Fruit fly (Drosophila melanogaster) whole organism, prepupa: ENCODE measurements around the gene CG17834.

Source experiments
- CG10631 ChIP-seq: fragments of 200-800 bp; sonication (Bioruptor generic); optimal IDR thresholded peaks from 2 replicates; lab custom pipeline; 2016; ENCODE audit warnings: missing biosample characterization, missing genetic modification characterization
- CG10669 ChIP-seq: fragments of 200-800 bp; sonication (Bioruptor generic); optimal IDR thresholded peaks from 3 replicates; lab custom pipeline; 2018; ENCODE audit warnings: missing biosample characterization, mild to moderate bottlenecking, missing genetic modification characterization, moderate library complexity
- CG15336 ChIP-seq: fragments of 200-800 bp; sonication (Bioruptor generic); IDR thresholded peaks from 2 replicates; pipeline ENCODE4 v1.3.6; 2022; ENCODE audit warnings: missing biosample characterization, missing genetic modification characterization
- CG1621 ChIP-seq: fragments of 200-800 bp; sonication (Bioruptor generic); optimal IDR thresholded peaks from 3 replicates; lab custom pipeline; 2018; ENCODE audit warnings: missing biosample characterization, mild to moderate bottlenecking, missing genetic modification characterization
- CG3032 ChIP-seq: fragments of 200-800 bp; optimal IDR thresholded peaks from 2 replicates; lab custom pipeline; 2019; ENCODE audit warnings: missing biosample characterization, mild to moderate bottlenecking, missing genetic modification characterization, moderate library complexity
- CG31627 ChIP-seq: fragments of 200-800 bp; sonication (Bioruptor generic); optimal IDR thresholded peaks from 3 replicates; lab custom pipeline; 2016; ENCODE audit warnings: missing biosample characterization, missing genetic modification characterization
- CG32006 ChIP-seq: fragments of 200-800 bp; sonication (Bioruptor generic); optimal IDR thresholded peaks from 3 replicates; lab custom pipeline; 2017; ENCODE audit warnings: missing biosample characterization, mild to moderate bottlenecking, missing genetic modification characterization
- CG34406 ChIP-seq: fragments of 200-800 bp; sonication (Bioruptor generic); optimal IDR thresholded peaks from 3 replicates; lab custom pipeline; 2016; ENCODE audit warnings: missing biosample characterization, missing genetic modification characterization
- CG3919 ChIP-seq: fragments of 200-800 bp; sonication (Bioruptor generic); optimal IDR thresholded peaks from 3 replicates; lab custom pipeline; 2016; ENCODE audit warnings: missing biosample characterization, missing genetic modification characterization
- CG6854 ChIP-seq: fragments of 200-800 bp; sonication (Bioruptor generic); optimal IDR thresholded peaks from 2 replicates; lab custom pipeline; 2017; ENCODE audit warnings: missing biosample characterization, mild to moderate bottlenecking, missing genetic modification characterization
- Eip78C ChIP-seq: fragments of 200-800 bp; sonication (Bioruptor generic); peaks from one replicate; lab custom pipeline; 2016; ENCODE audit warnings: missing biosample characterization, missing genetic modification characterization
- Eip93F ChIP-seq: fragments of 200-800 bp; sonication (Bioruptor generic); optimal IDR thresholded peaks from 2 replicates; lab custom pipeline; 2016; ENCODE audit warnings: missing biosample characterization, mild to moderate bottlenecking, missing genetic modification characterization
- Hr39 ChIP-seq: fragments of 200-800 bp; sonication (Bioruptor generic); optimal IDR thresholded peaks from 2 replicates; lab custom pipeline; 2016; ENCODE audit warnings: missing biosample characterization, missing genetic modification characterization
- Lpt ChIP-seq: fragments of 200-800 bp; sonication (Bioruptor generic); optimal IDR thresholded peaks from 3 replicates; lab custom pipeline; 2016; ENCODE audit warnings: missing biosample characterization, missing genetic modification characterization
- Met ChIP-seq: fragments of 200-800 bp; sonication (Bioruptor generic); optimal IDR thresholded peaks from 3 replicates; lab custom pipeline; 2016; ENCODE audit warnings: missing biosample characterization, missing genetic modification characterization
- OdsH ChIP-seq: fragments of 200-800 bp; sonication (Bioruptor generic); optimal IDR thresholded peaks from 3 replicates; lab custom pipeline; 2016; ENCODE audit warnings: missing biosample characterization, missing genetic modification characterization
- Smox ChIP-seq: fragments of 200-800 bp; sonication (Bioruptor generic); optimal IDR thresholded peaks from 3 replicates; lab custom pipeline; 2016; ENCODE audit warnings: missing biosample characterization, missing genetic modification characterization
- cyc ChIP-seq: fragments of 200-800 bp; sonication (Bioruptor generic); optimal IDR thresholded peaks from 3 replicates; lab custom pipeline; 2016; ENCODE audit warnings: missing biosample characterization, missing genetic modification characterization
- dsx ChIP-seq: fragments of 200-800 bp; optimal IDR thresholded peaks from 3 replicates; lab custom pipeline; 2019; ENCODE audit warnings: missing biosample characterization, mild to moderate bottlenecking, missing genetic modification characterization, moderate library complexity; ENCODE audit not compliant: poor library complexity, severe bottlenecking
- esn ChIP-seq: fragments of 200-800 bp; sonication (Bioruptor generic); optimal IDR thresholded peaks from 2 replicates; lab custom pipeline; 2016; ENCODE audit warnings: missing biosample characterization, mild to moderate bottlenecking, missing genetic modification characterization, moderate library complexity
- fd85E ChIP-seq: fragments of 200-800 bp; sonication (Bioruptor generic); optimal IDR thresholded peaks from 3 replicates; lab custom pipeline; 2016; ENCODE audit warnings: missing biosample characterization, missing genetic modification characterization
- lz ChIP-seq: fragments of 200-800 bp; sonication (Bioruptor generic); optimal IDR thresholded peaks from 3 replicates; lab custom pipeline; 2016; ENCODE audit warnings: missing biosample characterization, missing genetic modification characterization
- svp ChIP-seq: fragments of 200-800 bp; sonication (Bioruptor generic); peaks from one replicate; lab custom pipeline; 2016; ENCODE audit warnings: missing biosample characterization, missing genetic modification characterization
- topi ChIP-seq: fragments of 200-800 bp; sonication (Bioruptor generic); optimal IDR thresholded peaks from 3 replicates; lab custom pipeline; 2016; ENCODE audit warnings: missing biosample characterization, missing genetic modification characterization
- vri ChIP-seq: fragments of 200-800 bp; sonication (Bioruptor generic); optimal IDR thresholded peaks from 3 replicates; lab custom pipeline; 2016; ENCODE audit warnings: missing biosample characterization, mild to moderate bottlenecking, missing genetic modification characterization

Gene CG17834

DNA sequence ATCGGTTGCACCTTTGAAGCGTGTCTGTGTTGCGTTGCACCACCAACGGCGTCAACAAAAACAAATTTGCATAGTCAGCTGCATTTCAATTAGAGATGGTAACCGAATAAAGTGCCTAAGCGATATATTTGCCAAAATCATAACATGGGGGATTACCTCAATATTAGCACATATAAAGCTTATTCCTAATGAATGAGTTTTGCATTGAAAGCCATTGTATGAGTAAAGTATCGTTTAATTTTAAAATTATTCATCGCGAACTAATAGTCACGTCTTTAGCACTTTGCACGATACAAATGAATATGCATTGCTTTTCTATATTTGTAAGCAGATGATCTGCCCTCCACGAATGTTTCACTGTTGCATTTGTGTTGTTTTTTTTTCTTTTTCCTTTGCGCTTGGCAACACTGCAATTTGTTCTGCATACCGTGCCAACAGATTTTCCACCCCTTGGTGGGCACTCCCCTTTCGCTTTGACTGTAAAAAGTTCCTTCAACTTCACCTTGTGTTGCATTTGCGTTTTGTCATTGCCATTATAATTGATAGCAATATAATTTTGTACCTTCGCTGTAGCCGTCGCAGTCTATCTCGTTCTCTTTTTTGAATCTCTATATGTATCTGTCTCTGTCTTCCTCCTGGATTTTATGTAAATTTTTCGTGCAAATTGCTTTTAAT, 56.2 kb downstream of the CG17834 start (continued):
- TF ChIP-seq Eip78C (GFP tag; lab: Kevin White, UChicago) (peak; percentile 82), CG1621 (tag; lab: Kevin White, UChicago) (peak; percentile 37), cyc (peak; percentile 35), CG15336 (GFP tag; lab: Robert Waterston, UW) (peak; percentile 67)
- TF ChIP-seq, all 60 proteins: peak for 40

DNA sequence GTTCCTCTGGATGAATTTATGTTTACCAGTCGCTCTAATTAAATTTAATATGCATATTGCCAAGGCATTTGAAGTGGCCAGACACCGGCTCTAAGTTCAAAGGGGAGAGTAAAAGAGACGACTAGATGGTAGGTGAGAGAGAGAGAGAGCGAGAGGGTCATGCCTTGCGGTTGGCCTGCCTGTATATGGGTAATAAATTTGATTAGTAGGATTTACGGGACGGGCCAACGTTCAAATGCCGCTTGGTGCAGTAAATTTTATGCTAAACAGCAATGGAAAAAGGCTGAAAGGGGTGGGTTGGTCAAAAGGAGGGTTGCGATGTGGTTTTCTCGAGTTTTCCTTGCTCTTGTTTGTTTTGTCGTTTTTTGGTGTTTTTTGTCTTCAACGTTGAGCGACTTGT, 59.0 kb downstream of the CG17834 start:
- no peak for TF ChIP-seq CG1621 (tag; lab: Kevin White, UChicago)
- peak; percentile 67 for TF ChIP-seq svp (GFP tag; lab: Kevin White, UChicago)

DNA sequence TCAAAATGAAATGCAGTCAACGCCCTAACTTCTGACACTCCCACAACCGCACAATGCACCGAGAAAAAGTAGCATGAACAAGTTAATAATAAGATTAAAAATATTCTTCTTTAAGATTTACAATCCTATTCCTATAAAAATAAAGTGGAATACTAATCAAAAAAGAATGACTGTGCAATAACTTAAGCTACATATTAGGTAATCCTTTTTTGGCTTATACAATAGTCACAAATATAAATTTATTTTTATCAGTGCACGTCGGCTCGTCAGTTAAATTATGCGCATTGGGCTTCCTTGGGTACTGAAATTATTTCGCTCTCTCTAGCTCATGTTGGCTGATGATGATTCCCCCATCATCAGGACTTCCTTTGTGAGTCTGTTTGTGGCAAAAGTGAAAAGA, 59.8 kb downstream of the CG17834 start:
- TF ChIP-seq CG10669 (GFP tag; lab: Kevin White, UChicago), result peak; percentile 5
- no peak for TF ChIP-seq Lpt (GFP tag; lab: Kevin White, UChicago)
- TF ChIP-seq lz, result peak; percentile 0
- TF ChIP-seq Smox, result peak; percentile 20
- peak; percentile 17 for TF ChIP-seq CG3032
- TF ChIP-seq Hr39 (GFP tag; lab: Kevin White, UChicago), result peak; percentile 12
- TF ChIP-seq vri (GFP tag; lab: Kevin White, UChicago), result no peak
- TF ChIP-seq CG32006, result peak; percentile 18
- TF ChIP-seq Eip93F (GFP tag; lab: Kevin White, UChicago), result no peak
- no peak for TF ChIP-seq CG6854 (GFP tag; lab: Kevin White, UChicago)
- peak; percentile 36 for TF ChIP-seq esn
- peak; percentile 66 for TF ChIP-seq svp (GFP tag; lab: Kevin White, UChicago)
- no peak for TF ChIP-seq fd85E (GFP tag; lab: Kevin White, UChicago)
- no peak for TF ChIP-seq CG34406
- TF ChIP-seq topi (GFP tag; lab: Kevin White, UChicago), result peak; percentile 22
- peak; percentile 16 for TF ChIP-seq CG31627 (GFP tag; lab: Kevin White, UChicago)
- no peak for TF ChIP-seq dsx
- peak; percentile 53 for TF ChIP-seq Eip78C (GFP tag; lab: Kevin White, UChicago)
- TF ChIP-seq OdsH (GFP tag; lab: Kevin White, UChicago), result peak; percentile 5
- peak; percentile 27 for TF ChIP-seq CG10631 (GFP tag; lab: Kevin White, UChicago)
- peak; percentile 11 for TF ChIP-seq CG3919 (GFP tag; lab: Kevin White, UChicago)
- peak; percentile 37 for TF ChIP-seq Met (GFP tag; lab: Kevin White, UChicago)
